Worm (Caenorhabditis elegans): ENCODE measurements around the gene moc-3.
A peak's percentile ranks its signal among the peaks of the same experiment; 100 is the strongest.

moc-3 gene

ce11 chrIV:8133536-8133935 is 3.2 kb downstream of the moc-3 start, which contains the start of gene sph-1 (continued):
- peak; percentile 55 for TF ChIP-seq pqm-1 (tag; optimal IDR thresholded peaks at IDR 0.05)
- TF ChIP-seq snpc-4 (tag; optimal IDR thresholded peaks at IDR 0.05): no peak
- peak; percentile 94 for TF ChIP-seq pha-4 (tag; optimal IDR thresholded peaks at IDR 0.05)
- no peak for TF ChIP-seq tbx-2 (tag; optimal IDR thresholded peaks at IDR 0.05)
- no peak for TF ChIP-seq eor-1 (tag; optimal IDR thresholded peaks at IDR 0.05)
- no peak for TF ChIP-seq R02D3.7 (tag; optimal IDR thresholded peaks at IDR 0.05)
- no peak for TF ChIP-seq ama-1 (optimal IDR thresholded peaks at IDR 0.05)
- TF ChIP-seq mdl-1 (tag; optimal IDR thresholded peaks at IDR 0.05): no peak
- TF ChIP-seq unc-62 (GFP tag; optimal IDR thresholded peaks at IDR 0.05): no peak
- TF ChIP-seq elt-3 (tag; optimal IDR thresholded peaks at IDR 0.05): no peak
- peak; percentile 25 for TF ChIP-seq nfya-1 (tag; optimal IDR thresholded peaks at IDR 0.05; ENCODE audit: insufficient read depth)

ce11 chrIV:8136005-8136512 is 5.7 kb downstream of the moc-3 start, which contains the start of the genes isp-1 and islo-1:
Gene isp-1 (minus strand): TSS chrIV:8136055.
Gene islo-1 (plus strand): TSS chrIV:8136389.
- TF ChIP-seq lin-39 (tag; optimal IDR thresholded peaks at IDR 0.05) (peak; percentile 70), nhr-67 (tag; optimal IDR thresholded peaks at IDR 0.05) (no peak), egl-5 (tag; optimal IDR thresholded peaks at IDR 0.05) (no peak), pqm-1 (tag; optimal IDR thresholded peaks at IDR 0.05) (peak; percentile 39), eor-1 (tag; optimal IDR thresholded peaks at IDR 0.05) (no peak), nhr-25 (tag; optimal IDR thresholded peaks at IDR 0.05) (peak; percentile 55), nhr-77 (tag; optimal IDR thresholded peaks at IDR 0.05) (no peak), nhr-23 (tag; optimal IDR thresholded peaks at IDR 0.05) (peak; percentile 53), ceh-82 (tag; optimal IDR thresholded peaks at IDR 0.05) (no peak), pha-4 (tag; optimal IDR thresholded peaks at IDR 0.05) (peak; percentile 75), ceh-16 (tag; optimal IDR thresholded peaks at IDR 0.05) (no peak), egl-27 (tag; optimal IDR thresholded peaks at IDR 0.05) (no peak), mdl-1 (tag; optimal IDR thresholded peaks at IDR 0.05) (no peak), lin-15B (tag; optimal IDR thresholded peaks at IDR 0.05) (peak; percentile 88), sea-2 (GFP tag; optimal IDR thresholded peaks at IDR 0.05) (no peak), elt-3 (tag; optimal IDR thresholded peaks at IDR 0.05) (no peak), nhr-11 (tag; optimal IDR thresholded peaks at IDR 0.05) (no peak), nfya-1 (tag; optimal IDR thresholded peaks at IDR 0.05; ENCODE audit: insufficient read depth) (peak; percentile 72), nhr-28 (tag; optimal IDR thresholded peaks at IDR 0.05) (no peak), nhr-43 (tag; optimal IDR thresholded peaks at IDR 0.05; ENCODE audit: poor library complexity, severe bottlenecking) (no peak), ceh-28 (tag; optimal IDR thresholded peaks at IDR 0.05) (no peak), snpc-4 (tag; optimal IDR thresholded peaks at IDR 0.05) (peak; percentile 71), ztf-4 (tag; optimal IDR thresholded peaks at IDR 0.05) (no peak), nhr-76 (tag; optimal IDR thresholded peaks at IDR 0.05) (no peak), elt-2 (tag; optimal IDR thresholded peaks at IDR 0.05) (peak; percentile 49), hmg-11 (tag; optimal IDR thresholded peaks at IDR 0.05) (peak; percentile 71), fkh-2 (tag; optimal IDR thresholded peaks at IDR 0.05) (no peak), mml-1 (tag; optimal IDR thresholded peaks at IDR 0.05) (no peak), fos-1 (tag; optimal IDR thresholded peaks at IDR 0.05) (no peak), ZK546.5 (tag; optimal IDR thresholded peaks at IDR 0.05) (no peak), tbx-2 (tag; optimal IDR thresholded peaks at IDR 0.05) (no peak)

- TF ChIP-seq skn-1 (tag; optimal IDR thresholded peaks at IDR 0.05): no peak
- TF ChIP-seq nhr-12 (tag; optimal IDR thresholded peaks at IDR 0.05): no peak
- TF ChIP-seq sea-2 (GFP tag; optimal IDR thresholded peaks at IDR 0.05): no peak
- no peak for TF ChIP-seq zag-1 (tag; optimal IDR thresholded peaks at IDR 0.05)
- TF ChIP-seq aly-2 (tag; optimal IDR thresholded peaks at IDR 0.05): no peak
- no peak for TF ChIP-seq nhr-43 (tag; optimal IDR thresholded peaks at IDR 0.05; ENCODE audit: poor library complexity, severe bottlenecking)
- TF ChIP-seq lin-15B (tag; optimal IDR thresholded peaks at IDR 0.05): no peak
- TF ChIP-seq hmg-11 (tag; optimal IDR thresholded peaks at IDR 0.05): no peak
- no peak for TF ChIP-seq nhr-237 (tag; optimal IDR thresholded peaks at IDR 0.05)
- no peak for TF ChIP-seq eor-1 (tag; optimal IDR thresholded peaks at IDR 0.05)
- no peak for TF ChIP-seq nhr-76 (tag; optimal IDR thresholded peaks at IDR 0.05)
- TF ChIP-seq R02D3.7 (tag; optimal IDR thresholded peaks at IDR 0.05): no peak
- TF ChIP-seq ZK546.5 (tag; optimal IDR thresholded peaks at IDR 0.05): no peak
- TF ChIP-seq unc-62 (GFP tag; optimal IDR thresholded peaks at IDR 0.05): no peak
- no peak for TF ChIP-seq snpc-4 (tag; optimal IDR thresholded peaks at IDR 0.05)
- no peak for TF ChIP-seq ceh-9 (tag; optimal IDR thresholded peaks at IDR 0.05)
Observed at ce11 chrIV:8136548-8136947, 6.2 kb downstream of the moc-3 start.
